Fruit fly (Drosophila melanogaster) whole organism, pupa: ENCODE results near the gene tub.

Source experiments
- CG32121 ChIP-seq: fragments of 200-800 bp; sonication (Bioruptor generic); IDR thresholded peaks from 2 replicates; pipeline ENCODE4 v1.3.6; 2022; ENCODE audit warnings: missing biosample characterization, missing genetic modification characterization
- D1 ChIP-seq: fragments of 200-800 bp; sonication (Bioruptor generic); optimal IDR thresholded peaks from 2 replicates; lab custom pipeline; 2018; ENCODE audit warnings: missing biosample characterization, mild to moderate bottlenecking, missing genetic modification characterization, moderate library complexity
- Pif1A ChIP-seq: fragments of 200-800 bp; sonication (Bioruptor generic); optimal IDR thresholded peaks from 3 replicates; lab custom pipeline; 2016; ENCODE audit warnings: missing biosample characterization, missing genetic modification characterization
- gl ChIP-seq: fragments of 200-800 bp; sonication (Bioruptor generic); optimal IDR thresholded peaks from 2 replicates; lab custom pipeline; 2018; ENCODE audit warnings: missing biosample characterization, mild to moderate bottlenecking, missing genetic modification characterization
- rn ChIP-seq: fragments of 200-800 bp; sonication (Bioruptor generic); IDR thresholded peaks from 2 replicates; pipeline ENCODE4 v1.3.6; 2022; ENCODE audit warnings: missing biosample characterization, missing genetic modification characterization

DNA sequence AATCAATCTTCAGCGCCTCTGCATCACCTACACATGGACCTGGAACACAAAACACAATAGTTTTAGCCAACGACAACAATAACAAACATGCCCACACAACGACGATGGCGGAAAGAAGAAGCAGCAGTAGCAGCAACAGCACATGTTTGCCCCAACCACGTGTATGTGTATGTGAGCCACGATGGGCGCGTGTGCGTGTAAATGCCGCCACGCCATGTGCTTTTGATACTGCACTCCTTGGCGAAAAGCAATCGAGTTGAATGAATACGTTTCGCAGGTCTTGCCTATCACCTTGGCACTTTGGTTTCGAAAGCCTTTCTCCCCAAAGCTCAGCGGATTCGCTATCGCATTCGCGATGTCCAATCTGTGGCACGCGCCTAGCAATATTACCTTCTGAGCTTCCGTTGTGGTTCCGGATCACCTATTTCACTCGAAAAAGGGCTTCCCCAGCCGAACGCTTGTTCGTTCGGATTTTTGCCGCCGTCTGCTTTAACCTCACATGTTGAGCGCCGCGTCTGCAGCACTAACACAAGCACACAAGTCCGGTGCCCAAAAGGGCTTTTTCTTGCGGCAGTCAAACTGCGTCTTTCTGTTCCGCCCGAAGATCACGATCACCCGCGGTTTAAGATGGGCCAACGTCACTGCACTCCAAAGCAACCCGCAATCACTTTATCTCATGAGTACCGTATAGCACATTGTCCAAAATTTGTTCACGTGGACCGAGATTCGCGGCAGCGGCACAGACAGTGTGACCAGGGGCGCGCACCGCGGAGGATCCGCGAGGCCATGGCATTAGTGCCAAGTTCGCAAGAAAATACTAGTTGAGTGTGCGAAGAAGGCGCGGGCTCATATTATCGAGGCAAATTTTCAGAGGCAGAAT is 41.3 kb downstream of the tub start, which contains the start of gene srl:
- TF ChIP-seq Pif1A (GFP tag; lab: Kevin White, UChicago) = no peak
- TF ChIP-seq gl (tag; lab: Kevin White, UChicago) = no peak
- TF ChIP-seq D1 (tag; lab: Kevin White, UChicago) = no peak
- TF ChIP-seq CG32121 = 0 out of 2 replicates have a peak, but pooled peaks have one; percentile 14
- TF ChIP-seq rn (GFP tag; lab: Robert Waterston, UW) = no peak
